Worm (Caenorhabditis elegans): ENCODE data around the gene moa-2.

DNA sequence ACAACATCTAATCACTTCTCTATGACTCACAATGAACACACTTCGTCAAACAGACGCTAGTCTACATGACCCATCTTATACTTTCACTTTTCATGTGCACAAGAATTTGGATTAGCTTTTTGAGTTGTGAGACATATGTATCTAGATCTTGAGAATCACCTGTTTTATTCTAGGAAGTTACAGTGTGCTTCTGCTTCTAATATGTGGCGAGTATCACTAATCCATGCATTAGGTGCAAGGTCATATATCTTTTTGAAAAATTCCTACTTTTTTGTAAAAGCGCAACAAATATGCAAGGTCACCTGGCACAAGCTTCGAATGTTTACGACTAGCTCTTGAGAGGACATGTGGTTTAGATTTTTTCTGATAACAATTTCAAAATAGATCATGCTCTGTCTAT, 23.1 kb downstream of the moa-2 start:
- no peak for TF ChIP-seq him-1 (tag; optimal IDR thresholded peaks at IDR 0.05)
- no peak for TF ChIP-seq dao-5 (tag; optimal IDR thresholded peaks at IDR 0.05)
